Fruit fly (Drosophila melanogaster): Measurements from ENCODE around the gene CG42500.

The CG42500 gene

DNA sequence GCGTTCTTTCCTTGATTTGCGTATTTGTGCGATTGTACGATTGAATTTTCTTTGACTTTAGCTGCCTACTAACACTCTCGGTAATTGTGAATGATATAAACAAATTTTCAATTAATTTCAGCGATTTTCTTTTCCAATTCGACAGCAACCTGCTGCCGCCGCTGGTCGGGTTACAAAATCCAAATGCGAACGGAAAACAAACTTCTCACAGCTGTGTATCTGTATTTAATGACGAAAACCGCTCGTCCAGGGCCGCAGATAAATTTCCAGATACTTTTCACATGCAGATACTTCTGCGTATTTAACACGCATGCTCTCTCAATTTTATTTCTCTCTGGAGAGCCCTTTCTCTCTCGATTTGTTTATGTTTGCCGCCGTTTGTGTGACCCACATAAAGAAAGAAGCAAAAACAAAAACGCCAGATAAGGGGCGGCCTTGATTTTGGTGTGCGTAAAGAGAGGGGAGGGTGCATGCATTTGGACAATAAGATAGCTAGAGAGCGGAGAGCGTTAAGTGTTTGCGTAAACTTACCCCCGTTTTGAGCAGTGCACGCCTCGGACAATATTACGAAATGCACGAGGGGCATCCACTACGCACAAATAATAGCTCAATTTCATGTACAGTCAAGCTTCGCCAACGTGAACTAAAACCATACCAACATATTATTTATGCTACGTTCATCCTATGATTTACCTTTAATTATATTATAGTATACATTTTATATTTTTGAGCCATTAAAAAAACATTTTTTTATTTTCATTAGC, 44.1 kb downstream of the CG42500 start, which contains the start of gene CG12402:
Gene CG12402 (minus strand): TSS at position 164 of the 764 bp plus-strand sequence.
- TF ChIP-seq CTCF (optimal IDR thresholded peaks at IDR 0.05) (no peak), CG8478 (optimal IDR thresholded peaks at IDR 0.05) (no peak)

DNA sequence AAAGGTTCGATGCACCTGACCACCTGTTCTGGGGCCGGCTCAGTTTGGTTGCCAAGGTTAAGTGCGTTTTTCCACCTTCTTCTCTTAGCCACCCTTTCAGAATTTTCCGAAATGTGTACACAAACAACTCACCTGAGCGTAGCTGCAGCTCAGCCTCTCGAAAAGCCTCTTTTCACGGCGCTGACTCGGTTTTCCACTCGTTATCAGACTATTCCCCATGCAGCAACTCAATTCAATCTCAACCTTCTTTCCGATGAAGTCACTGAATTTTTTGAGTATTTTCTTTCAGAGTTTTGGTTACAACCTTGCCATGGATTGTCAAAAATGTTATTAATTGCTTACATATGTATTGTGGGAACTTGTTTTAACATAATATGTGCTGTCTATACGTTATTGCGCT, 44.9 kb downstream of the CG42500 start:
- TF ChIP-seq CTCF (optimal IDR thresholded peaks at IDR 0.05) (no peak), CG8478 (optimal IDR thresholded peaks at IDR 0.05) (no peak)

dm6 chr3R:14103022-14103421, 49.4 kb downstream of the CG42500 start, which contains the start of gene PK1-R:
Gene PK1-R, minus strand, starts transcription at chr3R:14103122.
- TF ChIP-seq CG8478 (optimal IDR thresholded peaks at IDR 0.05) (no peak), CTCF (optimal IDR thresholded peaks at IDR 0.05) (no peak)
